Worm (Caenorhabditis elegans) whole organism, late embryonic: ENCODE results near the gene T04A8.7.

ENCODE experiments used
- T23F11.4 ChIP-seq: fragments of 200-800 bp; sonication (Bioruptor generic); optimal IDR thresholded peaks from 2 replicates; lab custom pipeline; 2018; ENCODE audit warnings: mild to moderate bottlenecking, missing genetic modification characterization, missing compliant biosample characterization
- hlh-8 ChIP-seq: sonication (generic microtip); optimal IDR thresholded peaks from 2 replicates; lab custom pipeline; 2016; ENCODE audit warnings: missing genotype, missing genetic modification characterization, missing compliant biosample characterization
- nhr-11 ChIP-seq: fragments of 150-350 bp; optimal IDR thresholded peaks from 2 replicates; lab custom pipeline; 2014; ENCODE audit warnings: missing biosample characterization, missing genetic modification characterization
- npax-4 ChIP-seq: sonication (generic microtip); optimal IDR thresholded peaks from 2 replicates; lab custom pipeline; 2016; ENCODE audit warnings: missing genetic modification characterization, missing compliant biosample characterization

ce11 chrIII:4646246-4646645, 48.9 kb upstream of the T04A8.7 start, which contains the start of gene pqn-29:
- TF ChIP-seq npax-4 (tag; lab: Kevin White, UChicago): no peak
- no peak for TF ChIP-seq T23F11.4 (GFP tag; lab: Kevin White, UChicago)
- no peak for TF ChIP-seq nhr-11 (tag; lab: Kevin White, UChicago)
- TF ChIP-seq hlh-8 (tag; lab: Kevin White, UChicago): no peak
